Worm (Caenorhabditis elegans): ENCODE results near the gene B0336.12.

ce11 chrIII:5691826-5692225 lies 18.1 kb downstream of the B0336.12 start:
- no peak for TF ChIP-seq sox-2 (GFP tag; IDR thresholded peaks at IDR 0.05)
- TF ChIP-seq ceh-9 (tag; optimal IDR thresholded peaks at IDR 0.05): no peak
- TF ChIP-seq ceh-31 (tag; optimal IDR thresholded peaks at IDR 0.05): no peak
- no peak for TF ChIP-seq ama-1 (optimal IDR thresholded peaks at IDR 0.05)
- TF ChIP-seq K09A11.1 (tag; optimal IDR thresholded peaks at IDR 0.05; ENCODE audit: insufficient read depth): no peak
- no peak for TF ChIP-seq ceh-6 (GFP tag; optimal IDR thresholded peaks at IDR 0.05)
- TF ChIP-seq fkh-6 (tag; optimal IDR thresholded peaks at IDR 0.05): no peak
